Worm (Caenorhabditis elegans): Measurements from ENCODE around the gene C14B9.3.

ce11 chrIII:8088235-8088634 is 20.4 kb upstream of the C14B9.3 start, which contains the start of gene vms-1:
- no peak for TF ChIP-seq blmp-1 (tag; optimal IDR thresholded peaks at IDR 0.05; ENCODE audit: insufficient read depth)
- TF ChIP-seq unc-62 (GFP tag; optimal IDR thresholded peaks at IDR 0.05), result no peak
- TF ChIP-seq nhr-11 (tag; optimal IDR thresholded peaks at IDR 0.05), result no peak
- TF ChIP-seq elt-1 (tag; optimal IDR thresholded peaks at IDR 0.05), result no peak
